Worm (Caenorhabditis elegans): ENCODE data around the gene sysm-1.

sysm-1 gene

ce11 chrII:9062261-9062948 lies 20.6 kb downstream of the sysm-1 start:
- TF ChIP-seq elt-3 (tag; optimal IDR thresholded peaks at IDR 0.05) (no peak), drap-1 (GFP tag; optimal IDR thresholded peaks at IDR 0.05) (no peak), sptf-1 (tag; optimal IDR thresholded peaks at IDR 0.05) (no peak), blmp-1 (tag; optimal IDR thresholded peaks at IDR 0.05) (no peak), tbx-8 (GFP tag; optimal IDR thresholded peaks at IDR 0.05) (no peak), bed-3 (GFP tag; optimal IDR thresholded peaks at IDR 0.05) (no peak), nhr-76 (tag; optimal IDR thresholded peaks at IDR 0.05) (no peak), ces-1 (GFP tag; optimal IDR thresholded peaks at IDR 0.05) (no peak), nhr-12 (tag; optimal IDR thresholded peaks at IDR 0.05) (no peak), unc-62 (GFP tag; optimal IDR thresholded peaks at IDR 0.05) (no peak), nhr-28 (tag; optimal IDR thresholded peaks at IDR 0.05) (no peak), flh-1 (GFP tag; optimal IDR thresholded peaks at IDR 0.05) (no peak), lin-13 (tag; optimal IDR thresholded peaks at IDR 0.05) (no peak), snpc-4 (tag; optimal IDR thresholded peaks at IDR 0.05) (no peak), zip-8 (tag; optimal IDR thresholded peaks at IDR 0.05) (no peak), M03D4.4 (tag; optimal IDR thresholded peaks at IDR 0.05) (no peak)

DNA sequence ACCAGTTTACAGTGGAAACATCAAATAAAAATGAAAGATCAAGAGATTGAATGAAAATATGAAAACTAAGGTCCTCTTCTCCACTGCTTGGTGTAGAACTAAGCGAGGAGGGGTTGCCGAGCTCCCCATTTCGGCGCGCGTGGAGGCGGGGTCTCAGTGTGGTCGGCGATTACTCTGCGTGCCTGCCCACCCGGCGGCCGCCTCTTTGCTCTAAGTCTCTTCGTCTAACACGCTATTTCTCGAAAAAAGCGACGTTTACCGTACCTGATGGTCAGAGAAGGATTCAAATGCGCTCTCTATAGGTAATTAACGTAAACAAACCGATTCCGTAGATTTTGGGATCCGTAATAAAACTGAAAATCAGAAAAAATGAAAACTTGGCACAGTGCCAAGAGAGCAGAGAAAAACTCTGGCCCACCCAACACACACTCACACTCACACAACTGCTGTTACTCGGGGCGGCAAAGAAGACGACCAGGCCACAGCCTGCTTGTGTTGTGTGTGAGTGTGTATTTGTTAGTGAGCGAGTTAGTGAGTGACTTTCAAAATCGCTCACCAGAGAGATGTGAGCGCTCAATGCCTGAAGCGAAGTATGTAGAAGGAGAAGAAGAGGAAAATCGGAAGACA lies 21.3 kb downstream of the sysm-1 start:
- TF ChIP-seq ztf-11 (tag; optimal IDR thresholded peaks at IDR 0.05): no peak
- no peak for TF ChIP-seq snpc-4 (tag; optimal IDR thresholded peaks at IDR 0.05)
- TF ChIP-seq ceh-43 (GFP tag; optimal IDR thresholded peaks at IDR 0.05): peak; percentile 31
- TF ChIP-seq zip-8 (tag; optimal IDR thresholded peaks at IDR 0.05): no peak
- peak; percentile 40 for TF ChIP-seq mep-1 (tag; optimal IDR thresholded peaks at IDR 0.05)
- no peak for TF ChIP-seq flh-1 (GFP tag; optimal IDR thresholded peaks at IDR 0.05)
- peak; percentile 26 for TF ChIP-seq pha-4 (tag; optimal IDR thresholded peaks at IDR 0.05)
- no peak for TF ChIP-seq nhr-76 (tag; optimal IDR thresholded peaks at IDR 0.05)
- peak; percentile 5 for TF ChIP-seq ham-2 (GFP tag; optimal IDR thresholded peaks at IDR 0.05)
- peak; percentile 92 for TF ChIP-seq hlh-1 (tag; optimal IDR thresholded peaks at IDR 0.05)
- no peak for TF ChIP-seq tbx-8 (GFP tag; optimal IDR thresholded peaks at IDR 0.05)
- peak; percentile 1 for TF ChIP-seq unc-62 (GFP tag; optimal IDR thresholded peaks at IDR 0.05)
- peak; percentile 49 for TF ChIP-seq lin-13 (tag; optimal IDR thresholded peaks at IDR 0.05)
- no peak for TF ChIP-seq mab-5 (tag; optimal IDR thresholded peaks at IDR 0.05)
- TF ChIP-seq elt-3 (tag; optimal IDR thresholded peaks at IDR 0.05): no peak
- TF ChIP-seq nhr-12 (tag; optimal IDR thresholded peaks at IDR 0.05): no peak
- TF ChIP-seq sptf-1 (tag; optimal IDR thresholded peaks at IDR 0.05): peak; percentile 49
- no peak for TF ChIP-seq unc-39 (tag; optimal IDR thresholded peaks at IDR 0.05)
- peak; percentile 16 for TF ChIP-seq lsy-2 (tag; optimal IDR thresholded peaks at IDR 0.05)
- TF ChIP-seq ceh-83 (GFP tag; optimal IDR thresholded peaks at IDR 0.05): no peak
- no peak for TF ChIP-seq unc-120 (tag; optimal IDR thresholded peaks at IDR 0.05; ENCODE audit: poor library complexity, severe bottlenecking)
- peak; percentile 22 for TF ChIP-seq nhr-237 (tag; optimal IDR thresholded peaks at IDR 0.05)
- peak; percentile 66 for TF ChIP-seq nhr-2 (tag; optimal IDR thresholded peaks at IDR 0.05)
- no peak for TF ChIP-seq M03D4.4 (tag; optimal IDR thresholded peaks at IDR 0.05)
- TF ChIP-seq ces-1 (GFP tag; optimal IDR thresholded peaks at IDR 0.05): peak; percentile 76
- TF ChIP-seq mls-2 (tag; optimal IDR thresholded peaks at IDR 0.05): peak; percentile 53
- peak; percentile 22 for TF ChIP-seq cnd-1 (tag; optimal IDR thresholded peaks at IDR 0.05)
- TF ChIP-seq blmp-1 (tag; optimal IDR thresholded peaks at IDR 0.05): no peak

DNA sequence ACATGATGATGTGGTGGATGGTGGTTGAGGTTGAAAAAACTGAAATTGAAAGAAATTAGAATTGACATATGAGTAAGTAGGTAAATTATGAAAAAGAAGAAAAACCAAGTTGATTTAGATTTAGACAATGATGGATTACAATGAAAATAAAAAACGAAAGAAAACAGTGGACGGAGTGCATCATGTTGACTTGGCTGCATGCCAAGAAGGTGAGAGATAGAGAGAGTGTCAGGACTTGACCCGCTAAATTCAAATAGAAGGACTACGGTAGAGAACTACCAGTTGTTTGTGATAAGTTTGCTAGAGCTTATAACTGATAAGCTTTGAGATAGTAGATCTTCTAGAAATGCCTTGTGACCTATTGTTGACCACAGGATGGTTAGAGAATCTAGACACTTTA lies 21.9 kb downstream of the sysm-1 start, which contains the start of gene T24B8.3:
Gene T24B8.3, minus strand, starts transcription at position 39 of the 400 bp plus-strand sequence.
- TF ChIP-seq elt-1 (tag; optimal IDR thresholded peaks at IDR 0.05; ENCODE audit: borderline replicate concordance, insufficient read depth) (peak; percentile 3), lsy-2 (tag; optimal IDR thresholded peaks at IDR 0.05) (peak; percentile 13), ceh-39 (tag; optimal IDR thresholded peaks at IDR 0.05) (no peak)

- TF ChIP-seq unc-120 (tag; optimal IDR thresholded peaks at IDR 0.05; ENCODE audit: poor library complexity, severe bottlenecking) (peak; percentile 93), sem-2 (GFP tag; optimal IDR thresholded peaks at IDR 0.05) (peak; percentile 37), ceh-39 (tag; optimal IDR thresholded peaks at IDR 0.05) (no peak), ztf-11 (tag; optimal IDR thresholded peaks at IDR 0.05) (peak; percentile 96), ces-1 (GFP tag; optimal IDR thresholded peaks at IDR 0.05) (peak; percentile 56), mep-1 (tag; optimal IDR thresholded peaks at IDR 0.05) (peak; percentile 92), M03D4.4 (tag; optimal IDR thresholded peaks at IDR 0.05) (peak; percentile 83), pha-4 (tag; optimal IDR thresholded peaks at IDR 0.05) (peak; percentile 93), mls-2 (tag; optimal IDR thresholded peaks at IDR 0.05) (peak; percentile 82), lsy-2 (tag; optimal IDR thresholded peaks at IDR 0.05) (peak; percentile 72), nhr-28 (tag; optimal IDR thresholded peaks at IDR 0.05) (no peak), cnd-1 (tag; optimal IDR thresholded peaks at IDR 0.05) (peak; percentile 86), blmp-1 (tag; optimal IDR thresholded peaks at IDR 0.05) (no peak), flh-1 (GFP tag; optimal IDR thresholded peaks at IDR 0.05) (no peak), nhr-12 (tag; optimal IDR thresholded peaks at IDR 0.05) (peak; percentile 60), nhr-2 (tag; optimal IDR thresholded peaks at IDR 0.05) (peak; percentile 67), drap-1 (GFP tag; optimal IDR thresholded peaks at IDR 0.05) (peak; percentile 89), sptf-1 (tag; optimal IDR thresholded peaks at IDR 0.05) (peak; percentile 88), zip-8 (tag; optimal IDR thresholded peaks at IDR 0.05) (no peak), ham-2 (GFP tag; optimal IDR thresholded peaks at IDR 0.05) (peak; percentile 98), ceh-83 (GFP tag; optimal IDR thresholded peaks at IDR 0.05) (peak; percentile 72), hlh-1 (tag; optimal IDR thresholded peaks at IDR 0.05) (peak; percentile 97), tbx-8 (GFP tag; optimal IDR thresholded peaks at IDR 0.05) (peak; percentile 48), lin-32 (GFP tag; optimal IDR thresholded peaks at IDR 0.05) (peak; percentile 1), lin-13 (tag; optimal IDR thresholded peaks at IDR 0.05) (peak; percentile 85), ceh-43 (GFP tag; optimal IDR thresholded peaks at IDR 0.05) (peak; percentile 72), unc-62 (GFP tag; optimal IDR thresholded peaks at IDR 0.05) (peak; percentile 77), elt-3 (tag; optimal IDR thresholded peaks at IDR 0.05) (peak; percentile 45), nhr-76 (tag; optimal IDR thresholded peaks at IDR 0.05) (no peak), nhr-237 (tag; optimal IDR thresholded peaks at IDR 0.05) (peak; percentile 71), bed-3 (GFP tag; optimal IDR thresholded peaks at IDR 0.05) (no peak), unc-39 (tag; optimal IDR thresholded peaks at IDR 0.05) (peak; percentile 76), snpc-4 (tag; optimal IDR thresholded peaks at IDR 0.05) (no peak)
Measured at ce11 chrII:9060332-9060840, 22.6 kb downstream of the sysm-1 start.

All from whole organism, mixed stage, embryonic.